Fruit fly (Drosophila melanogaster): ENCODE results near the gene Nnk.
A peak's percentile ranks its signal among the peaks of the same experiment; 100 is the strongest.

Nnk gene

DNA sequence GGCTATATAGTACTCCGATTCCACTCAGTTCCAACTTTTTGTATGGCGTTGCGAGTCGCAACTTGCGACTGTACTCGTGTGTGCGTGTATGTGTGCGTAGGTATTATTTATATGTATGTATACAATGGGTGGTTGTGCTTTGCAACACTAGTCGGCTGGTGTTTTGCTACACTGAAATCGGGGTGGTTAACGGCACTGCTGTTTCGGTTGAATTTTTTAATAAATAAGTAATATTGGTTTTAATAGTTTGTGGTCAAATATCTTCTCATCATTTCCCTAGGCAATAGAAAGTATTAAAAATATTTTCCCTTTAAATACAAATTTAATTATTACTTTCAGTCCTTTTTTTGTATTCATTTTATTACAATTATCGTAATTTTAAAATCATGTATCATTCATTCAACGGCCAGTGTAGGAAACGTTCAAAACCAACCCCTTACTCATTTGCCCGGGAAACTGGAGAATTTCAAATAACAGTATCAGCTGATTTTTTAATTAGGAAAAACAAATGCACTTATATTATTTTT lies 6.8 kb downstream of the Nnk start, which contains the start of gene CG7379 (continued):
- TF ChIP-seq jim (GFP tag; optimal IDR thresholded peaks at IDR 0.05) (peak; percentile 57), br (GFP tag; optimal IDR thresholded peaks at IDR 0.05) (peak; percentile 90), woc (GFP tag; optimal IDR thresholded peaks at IDR 0.05) (peak; percentile 71), pan (optimal IDR thresholded peaks at IDR 0.05) (no peak)

DNA sequence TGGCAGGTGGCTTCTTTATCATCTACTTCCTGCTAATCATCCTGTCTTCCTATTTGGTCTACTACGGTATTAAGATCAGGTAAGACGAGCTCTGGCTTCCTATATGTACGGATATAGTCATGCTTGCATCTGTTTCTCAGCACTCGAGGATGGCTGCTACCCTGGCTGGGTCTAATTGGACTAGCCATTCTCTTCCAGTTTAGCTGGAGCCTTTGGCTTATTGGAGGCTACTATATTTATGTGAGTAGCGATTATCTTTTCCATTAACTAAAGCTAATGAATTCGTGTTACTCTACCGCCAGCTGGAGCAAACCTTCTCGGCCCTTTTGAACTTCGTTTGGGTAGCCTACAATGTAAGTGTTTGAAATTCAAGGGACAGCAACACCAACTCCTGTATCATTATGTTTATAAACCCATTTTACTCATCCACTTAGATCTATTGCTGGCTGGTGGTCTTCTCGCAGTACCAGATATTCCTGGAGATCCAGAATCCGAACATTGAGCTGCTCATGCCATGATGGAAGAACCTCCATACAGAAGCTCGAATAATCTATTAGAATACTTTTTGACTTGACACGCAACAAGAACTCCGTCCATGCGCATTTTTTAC lies 9.4 kb downstream of the Nnk start:
- no peak for TF ChIP-seq Dif (GFP tag; optimal IDR thresholded peaks at IDR 0.05; ENCODE audit: partially characterized antibody)
- TF ChIP-seq dl (GFP tag; optimal IDR thresholded peaks at IDR 0.05; ENCODE audit: insufficient read depth in 1 of 2, partially characterized antibody in 2 of 2): no peak
- no peak for TF ChIP-seq Jra (GFP tag; optimal IDR thresholded peaks at IDR 0.05)
- TF ChIP-seq CG9705 (GFP tag; optimal IDR thresholded peaks at IDR 0.05): no peak
- no peak for TF ChIP-seq Mio (GFP tag; optimal IDR thresholded peaks at IDR 0.05)
- no peak for TF ChIP-seq OdsH (GFP tag; optimal IDR thresholded peaks at IDR 0.05)
- TF ChIP-seq CrebA (GFP tag; optimal IDR thresholded peaks at IDR 0.05; ENCODE audit: borderline replicate concordance): no peak
- TF ChIP-seq foxo (GFP tag; optimal IDR thresholded peaks at IDR 0.05): no peak
- TF ChIP-seq h (GFP tag; optimal IDR thresholded peaks at IDR 0.05): no peak

DNA sequence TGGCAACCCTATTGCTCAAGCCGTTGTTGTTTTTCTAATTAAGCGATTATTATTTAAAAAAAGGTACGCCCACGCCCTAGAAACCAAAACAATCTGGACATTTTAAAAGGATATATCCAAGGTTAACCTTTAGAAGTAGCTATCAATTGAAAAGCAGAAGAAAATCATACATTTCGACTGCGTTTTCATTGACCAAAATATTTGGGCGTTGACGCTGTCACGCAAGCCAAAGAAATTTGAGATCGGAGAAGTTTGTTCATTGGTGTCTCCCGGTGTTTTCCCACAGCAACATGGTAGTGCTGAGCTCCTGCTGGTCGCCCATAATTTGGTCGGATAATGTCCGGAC lies 10.0 kb downstream of the Nnk start, which contains the start of gene pasi1:
TSS of gene pasi1 (plus strand) at position 1 of the 346 bp plus-strand sequence.
- no peak for TF ChIP-seq N (GFP tag; optimal IDR thresholded peaks at IDR 0.05)
- no peak for TF ChIP-seq Abd-B (GFP tag; optimal IDR thresholded peaks at IDR 0.05)

DNA sequence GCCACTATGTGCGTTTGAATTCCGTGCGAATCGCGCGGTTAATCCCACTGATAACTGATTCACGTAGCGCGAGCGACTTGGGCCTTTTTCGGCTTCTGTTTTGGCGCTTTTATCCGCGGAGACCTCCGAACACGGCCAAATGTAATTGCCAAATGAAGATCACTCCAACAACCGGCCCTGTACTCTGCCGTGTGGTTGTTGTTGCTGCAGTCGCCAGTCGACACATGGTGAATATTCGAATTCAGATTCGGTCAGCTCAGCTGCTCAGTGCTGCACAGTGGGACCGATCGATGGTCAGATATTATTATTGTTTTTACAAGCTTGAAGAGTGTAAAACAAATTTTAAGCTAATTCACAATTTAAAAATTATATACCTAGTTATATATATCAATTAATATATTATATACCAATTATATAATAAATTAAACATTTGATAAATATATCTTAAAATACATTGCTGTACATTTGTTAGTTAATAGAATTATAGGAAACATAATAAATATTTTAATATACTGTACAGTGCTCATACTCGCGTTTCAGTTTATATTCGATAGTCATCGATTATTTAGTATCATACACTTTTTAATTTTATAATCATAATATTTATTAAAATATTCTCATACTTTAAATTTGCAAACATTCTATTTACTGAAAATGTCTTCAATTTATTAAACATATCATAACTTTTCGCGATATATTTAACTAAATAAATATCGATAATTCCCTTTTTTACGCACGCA lies 10.5 kb downstream of the Nnk start, which contains the start of gene CG43102:
TSS of gene CG43102 (minus strand) at position 156 of the 740 bp plus-strand sequence.
- TF ChIP-seq Abd-B (GFP tag; optimal IDR thresholded peaks at IDR 0.05) (no peak), CrebA (GFP tag; optimal IDR thresholded peaks at IDR 0.05; ENCODE audit: borderline replicate concordance) (no peak), Myc (optimal IDR thresholded peaks at IDR 0.05) (no peak), HLH106 (tag; optimal IDR thresholded peaks at IDR 0.05) (peak; percentile 72), jim (GFP tag; optimal IDR thresholded peaks at IDR 0.05) (no peak), Sp1 (GFP tag; optimal IDR thresholded peaks at IDR 0.05) (peak; percentile 70), usp (GFP tag; optimal IDR thresholded peaks at IDR 0.05) (no peak), rgr (GFP tag; optimal IDR thresholded peaks at IDR 0.05) (peak; percentile 65), dl (GFP tag; optimal IDR thresholded peaks at IDR 0.05; ENCODE audit: insufficient read depth in 1 of 2, partially characterized antibody in 2 of 2) (no peak), Hr78 (GFP tag; optimal IDR thresholded peaks at IDR 0.05) (no peak), CG9705 (GFP tag; optimal IDR thresholded peaks at IDR 0.05) (peak; percentile 55), GATAd (GFP tag; optimal IDR thresholded peaks at IDR 0.05) (no peak), lola (GFP tag; optimal IDR thresholded peaks at IDR 0.05) (no peak), foxo (GFP tag; optimal IDR thresholded peaks at IDR 0.05) (peak in 1 of 2 experiments; percentile 76), woc (GFP tag; optimal IDR thresholded peaks at IDR 0.05) (peak; percentile 32), ey (GFP tag; optimal IDR thresholded peaks at IDR 0.05) (peak; percentile 34), dsf (GFP tag; optimal IDR thresholded peaks at IDR 0.05; ENCODE audit: borderline replicate concordance) (no peak), sv (GFP tag; optimal IDR thresholded peaks at IDR 0.05) (peak; percentile 1), brk (GFP tag; optimal IDR thresholded peaks at IDR 0.05) (no peak), Hnf4 (GFP tag; optimal IDR thresholded peaks at IDR 0.05) (peak; percentile 17), br (GFP tag; optimal IDR thresholded peaks at IDR 0.05) (peak; percentile 44), sage (GFP tag; optimal IDR thresholded peaks at IDR 0.05) (peak; percentile 42), Dfd (GFP tag; optimal IDR thresholded peaks at IDR 0.05) (no peak), Dif (GFP tag; optimal IDR thresholded peaks at IDR 0.05; ENCODE audit: partially characterized antibody) (peak; percentile 61), Jra (GFP tag; optimal IDR thresholded peaks at IDR 0.05) (no peak), Hr83 (GFP tag; optimal IDR thresholded peaks at IDR 0.05; ENCODE audit: poor library complexity, severe bottlenecking) (peak; percentile 75), Mio (GFP tag; optimal IDR thresholded peaks at IDR 0.05) (no peak), dmrt93B (GFP tag; optimal IDR thresholded peaks at IDR 0.05) (peak; percentile 16), pan (optimal IDR thresholded peaks at IDR 0.05) (no peak), OdsH (GFP tag; optimal IDR thresholded peaks at IDR 0.05) (no peak), h (GFP tag; optimal IDR thresholded peaks at IDR 0.05) (peak; percentile 59), psq (GFP tag; optimal IDR thresholded peaks at IDR 0.05) (peak; percentile 52), CG32264 (GFP tag; optimal IDR thresholded peaks at IDR 0.05) (no peak), N (GFP tag; optimal IDR thresholded peaks at IDR 0.05) (no peak), fru (GFP tag; optimal IDR thresholded peaks at IDR 0.05) (peak; percentile 34), Rel (GFP tag; optimal IDR thresholded peaks at IDR 0.05) (no peak), Rel (tag; optimal IDR thresholded peaks at IDR 0.05) (peak; percentile 65), Vsx2 (GFP tag; optimal IDR thresholded peaks at IDR 0.05; ENCODE audit: partially characterized antibody) (no peak), tai (GFP tag; optimal IDR thresholded peaks at IDR 0.05) (no peak)
